Worm (Caenorhabditis elegans) whole organism, late embryonic: Measurements from ENCODE around the gene K08E7.5.

Experiments used
- F13H6.1 ChIP-seq: sonication (generic microtip); optimal IDR thresholded peaks from 2 replicates; lab custom pipeline; 2016; ENCODE audit warnings: missing genetic modification characterization, missing compliant biosample characterization
- ama-1 ChIP-seq: fragments of 150-350 bp; optimal IDR thresholded peaks from 2 replicates; lab custom pipeline; 2014
- ceh-2 ChIP-seq: sonication (generic microtip); optimal IDR thresholded peaks from 2 replicates; lab custom pipeline; 2016; ENCODE audit warnings: missing genotype, missing genetic modification characterization, missing compliant biosample characterization
- ceh-9 ChIP-seq: sonication (generic microtip); optimal IDR thresholded peaks from 2 replicates; lab custom pipeline; 2016; ENCODE audit warnings: mild to moderate bottlenecking, missing genetic modification characterization, inconsistent platforms, missing compliant biosample characterization
- hlh-13 ChIP-seq: fragments of 200-800 bp; sonication (Bioruptor generic); optimal IDR thresholded peaks from 2 replicates; lab custom pipeline; 2018; ENCODE audit warnings: mild to moderate bottlenecking, missing genetic modification characterization, missing compliant biosample characterization
- hlh-6 ChIP-seq: sonication (generic microtip); optimal IDR thresholded peaks from 2 replicates; lab custom pipeline; 2016; ENCODE audit warnings: missing genotype, missing genetic modification characterization, missing compliant biosample characterization
- nhr-232 ChIP-seq: sonication (generic microtip); optimal IDR thresholded peaks from 2 replicates; lab custom pipeline; 2016; ENCODE audit warnings: missing genetic modification characterization, missing compliant biosample characterization
- pha-4 ChIP-seq: fragments of 150-350 bp; optimal IDR thresholded peaks from 2 replicates; lab custom pipeline; 2018; ENCODE audit warnings: missing biosample characterization, missing genetic modification reagents, missing genetic modification characterization
- pqm-1 ChIP-seq: sonication (generic microtip); optimal IDR thresholded peaks from 2 replicates; lab custom pipeline; 2016; ENCODE audit warnings: missing genetic modification characterization, missing compliant biosample characterization
- rnt-1 ChIP-seq: sonication (generic microtip); optimal IDR thresholded peaks from 2 replicates; lab custom pipeline; 2016; ENCODE audit warnings: missing genetic modification characterization, missing compliant biosample characterization
- tbx-2 ChIP-seq: sonication (generic microtip); optimal IDR thresholded peaks from 2 replicates; lab custom pipeline; 2016; ENCODE audit warnings: missing genetic modification characterization, missing compliant biosample characterization
- unc-86 ChIP-seq: sonication (generic microtip); optimal IDR thresholded peaks from 2 replicates; lab custom pipeline; 2016; ENCODE audit warnings: missing genetic modification characterization, missing compliant biosample characterization

ce11 chrIV:12545393-12545792 is 27.8 kb upstream of the K08E7.5 start:
- TF ChIP-seq pha-4 (tag; lab: Kevin White, UChicago) (no peak), pqm-1 (tag; lab: Kevin White, UChicago) (no peak), hlh-13 (GFP tag; lab: Kevin White, UChicago) (no peak), ceh-2 (no peak), rnt-1 (tag; lab: Kevin White, UChicago) (no peak), tbx-2 (tag; lab: Kevin White, UChicago) (no peak), nhr-232 (tag; lab: Kevin White, UChicago) (no peak), ama-1 (no peak), unc-86 (tag; lab: Kevin White, UChicago) (no peak), ceh-9 (tag; lab: Kevin White, UChicago) (no peak), F13H6.1 (tag; lab: Kevin White, UChicago) (no peak), hlh-6 (no peak)
